Fruit fly (Drosophila melanogaster): Measurements from ENCODE around the gene CG4098.

The CG4098 gene

dm6 chr3L:16584074-16584578 lies 25.0 kb downstream of the CG4098 start, which contains the start of gene UQCR-C2 (continued):
- no peak for TF ChIP-seq CG11085 (GFP tag; IDR thresholded peaks at IDR 0.05)
- no peak for TF ChIP-seq croc (GFP tag; conservative IDR thresholded peaks at IDR 0.05)
- TF ChIP-seq CG8944 (GFP tag; optimal IDR thresholded peaks at IDR 0.05): no peak
- peak; percentile 37 for TF ChIP-seq Dref (GFP tag; IDR thresholded peaks at IDR 0.05)
- peak; percentile 86 for TF ChIP-seq MBD-R2 (GFP tag; IDR thresholded peaks at IDR 0.05)
- no peak for TF ChIP-seq D19B (GFP tag; optimal IDR thresholded peaks at IDR 0.05)
- TF ChIP-seq hkb (optimal IDR thresholded peaks at IDR 0.05): no peak
- TF ChIP-seq hkb (GFP tag; IDR thresholded peaks at IDR 0.05): no peak
- no peak for TF ChIP-seq Ravus (GFP tag; IDR thresholded peaks at IDR 0.05)
- TF ChIP-seq CG16779 (GFP tag; IDR thresholded peaks at IDR 0.05): no peak
- TF ChIP-seq amos (GFP tag; IDR thresholded peaks at IDR 0.05; ENCODE audit: partially characterized antibody): peak; percentile 30; the same call in 1 of the 2 replicates
- TF ChIP-seq Ssrp (tag; optimal IDR thresholded peaks at IDR 0.05): no peak
- no peak for TF ChIP-seq emc (GFP tag; optimal IDR thresholded peaks at IDR 0.05)
- no peak for TF ChIP-seq Antp (GFP tag; optimal IDR thresholded peaks at IDR 0.05)
- peak; percentile 70 for TF ChIP-seq trem (tag; optimal IDR thresholded peaks at IDR 0.05)
- peak; percentile 100 for TF ChIP-seq CG3995 (GFP tag; optimal IDR thresholded peaks at IDR 0.05)
- no peak for TF ChIP-seq CG4424 (GFP tag; optimal IDR thresholded peaks at IDR 0.05)
- no peak for TF ChIP-seq HHEX (GFP tag; optimal IDR thresholded peaks at IDR 0.05)
- no peak for TF ChIP-seq Doc2 (GFP tag; IDR thresholded peaks at IDR 0.05)
- peak; percentile 38 for TF ChIP-seq CHES-1-like (GFP tag; optimal IDR thresholded peaks at IDR 0.05)
- peak; percentile 40 for TF ChIP-seq PHDP (tag; optimal IDR thresholded peaks at IDR 0.05)
- no peak for TF ChIP-seq cg (GFP tag; optimal IDR thresholded peaks at IDR 0.05)
- TF ChIP-seq CG18011 (GFP tag; optimal IDR thresholded peaks at IDR 0.05): no peak
- TF ChIP-seq wdn (GFP tag; IDR thresholded peaks at IDR 0.05): no peak
- no peak for TF ChIP-seq Aef1 (GFP tag; IDR thresholded peaks at IDR 0.05)
- TF ChIP-seq CG6813 (GFP tag; optimal IDR thresholded peaks at IDR 0.05): no peak
- TF ChIP-seq CG16863 (GFP tag; optimal IDR thresholded peaks at IDR 0.05): no peak
- peak; percentile 70 for TF ChIP-seq Myb (GFP tag; optimal IDR thresholded peaks at IDR 0.05)
- no peak for TF ChIP-seq corto (GFP tag; optimal IDR thresholded peaks at IDR 0.05)
- peak; percentile 52 for TF ChIP-seq her (GFP tag; optimal IDR thresholded peaks at IDR 0.05)
- no peak for TF ChIP-seq CG6272 (GFP tag; IDR thresholded peaks at IDR 0.05)
- TF ChIP-seq Sin3A (optimal IDR thresholded peaks at IDR 0.05): peak; percentile 39
- no peak for TF ChIP-seq CG10321 (GFP tag; IDR thresholded peaks at IDR 0.05)
- TF ChIP-seq dpn (GFP tag; optimal IDR thresholded peaks at IDR 0.05): no peak
- no peak for TF ChIP-seq fru (optimal IDR thresholded peaks at IDR 0.05)
- no peak for TF ChIP-seq B-H1 (GFP tag; IDR thresholded peaks at IDR 0.05)
- no peak for TF ChIP-seq cad (GFP tag; optimal IDR thresholded peaks at IDR 0.05)
- TF ChIP-seq Hsf (GFP tag; optimal IDR thresholded peaks at IDR 0.05): no peak
- no peak for TF ChIP-seq CG8478 (optimal IDR thresholded peaks at IDR 0.05)
- TF ChIP-seq CG8359 (GFP tag; optimal IDR thresholded peaks at IDR 0.05; ENCODE audit: borderline replicate concordance): no peak
- peak; percentile 50 for TF ChIP-seq Dek (tag; optimal IDR thresholded peaks at IDR 0.05)
- peak; percentile 96 for TF ChIP-seq MESR4 (GFP tag; optimal IDR thresholded peaks at IDR 0.05)
- no peak for TF ChIP-seq CG10979 (tag; optimal IDR thresholded peaks at IDR 0.05)
- no peak for TF ChIP-seq chm (GFP tag; IDR thresholded peaks at IDR 0.05)
- no peak for TF ChIP-seq sisA (GFP tag; IDR thresholded peaks at IDR 0.05)
- peak; percentile 44 for TF ChIP-seq CG8290 (GFP tag; optimal IDR thresholded peaks at IDR 0.05)
- peak in 1 of 2 experiments; percentile 61 for TF ChIP-seq CG8290 (tag; optimal IDR thresholded peaks at IDR 0.05)
- TF ChIP-seq CG10209 (GFP tag; optimal IDR thresholded peaks at IDR 0.05): no peak
- TF ChIP-seq CG1603 (tag; optimal IDR thresholded peaks at IDR 0.05): peak; percentile 79
- TF ChIP-seq CG9797 (GFP tag; optimal IDR thresholded peaks at IDR 0.05): peak; percentile 91
- TF ChIP-seq CG13775 (GFP tag; optimal IDR thresholded peaks at IDR 0.05): no peak
- 0 out of 3 replicates have a peak, but pooled peaks have one; percentile 16 for TF ChIP-seq mld (GFP tag; IDR thresholded peaks at IDR 0.05; ENCODE audit: partially characterized antibody)
- TF ChIP-seq bigmax (GFP tag; optimal IDR thresholded peaks at IDR 0.05): peak; percentile 86
